Fruit fly (Drosophila melanogaster) whole organism, embryonic: ENCODE results near the gene trk.

Source experiments
- Fer3 ChIP-seq: fragments of 200-800 bp; sonication (Bioruptor generic); optimal IDR thresholded peaks from 2 replicates; lab custom pipeline; 2018; ENCODE audit warnings: missing biosample characterization, mild to moderate bottlenecking, missing genetic modification characterization, moderate library complexity
- ham ChIP-seq: fragments of 200-800 bp; sonication (Bioruptor generic); IDR thresholded peaks from 2 replicates; pipeline ENCODE4 v1.3.6; 2022; ENCODE audit warnings: missing biosample characterization, missing genetic modification characterization

DNA sequence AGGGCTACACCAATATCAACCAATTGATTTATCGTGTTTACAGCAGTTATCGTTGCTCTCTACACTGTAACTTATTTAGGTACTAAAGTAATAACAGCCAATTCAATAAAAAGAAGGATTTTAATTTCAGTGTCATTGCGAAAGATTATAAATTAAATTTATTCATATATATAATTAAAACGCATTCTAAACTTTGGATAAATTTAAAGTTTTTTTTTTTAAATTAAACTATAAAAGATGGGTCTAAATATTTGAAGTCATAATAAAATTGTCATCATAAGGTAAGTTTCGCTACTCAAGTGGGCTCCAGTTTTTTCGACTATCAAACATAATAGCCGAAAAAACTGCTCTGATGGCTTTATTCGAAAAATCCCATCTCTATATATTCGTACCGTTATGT, at the start of gene trk:
- no peak for TF ChIP-seq ham (GFP tag; lab: Robert Waterston, UW)
- TF ChIP-seq Fer3 (tag; lab: Kevin White, UChicago), result no peak
